Fruit fly (Drosophila melanogaster) whole organism, prepupa: ENCODE data around the gene CG34176.

ENCODE experiments used
- CG34406 ChIP-seq: fragments of 200-800 bp; sonication (Bioruptor generic); optimal IDR thresholded peaks from 3 replicates; lab custom pipeline; 2016; ENCODE audit warnings: missing biosample characterization, missing genetic modification characterization
- CG6163 ChIP-seq: fragments of 200-800 bp; sonication (Bioruptor generic); IDR thresholded peaks from 3 replicates; pipeline ENCODE4 v1.3.6; 2022; ENCODE audit warnings: missing biosample characterization, missing genetic modification characterization
- Met ChIP-seq: fragments of 200-800 bp; sonication (Bioruptor generic); optimal IDR thresholded peaks from 3 replicates; lab custom pipeline; 2016; ENCODE audit warnings: missing biosample characterization, missing genetic modification characterization
- Sox14 ChIP-seq: fragments of 200-800 bp; sonication (Bioruptor generic); optimal IDR thresholded peaks from 3 replicates; lab custom pipeline; 2016; ENCODE audit warnings: missing biosample characterization, missing genetic modification characterization
- achi ChIP-seq: fragments of 200-800 bp; sonication (Bioruptor generic); optimal IDR thresholded peaks from 3 replicates; lab custom pipeline; 2016; ENCODE audit warnings: missing biosample characterization, missing genetic modification characterization
- lz ChIP-seq: fragments of 200-800 bp; sonication (Bioruptor generic); optimal IDR thresholded peaks from 3 replicates; lab custom pipeline; 2016; ENCODE audit warnings: missing biosample characterization, missing genetic modification characterization
- net ChIP-seq: fragments of 200-800 bp; sonication (Bioruptor generic); optimal IDR thresholded peaks from 3 replicates; lab custom pipeline; 2016; ENCODE audit warnings: missing biosample characterization, missing genetic modification characterization
- pdm3 ChIP-seq: fragments of 200-800 bp; sonication (Bioruptor generic); optimal IDR thresholded peaks from 3 replicates; lab custom pipeline; 2016; ENCODE audit warnings: missing biosample characterization, missing genetic modification characterization
- spab ChIP-seq: fragments of 200-800 bp; sonication (Bioruptor generic); optimal IDR thresholded peaks from 2 replicates; lab custom pipeline; 2017; ENCODE audit warnings: missing biosample characterization, mild to moderate bottlenecking, missing genetic modification characterization, missing genetic modification reagents

CG34176 gene

dm6 chr2L:4053421-4054091 lies 49.7 kb downstream of the CG34176 start (continued):
- TF ChIP-seq CG6163 (peak; percentile 81), lz (GFP tag; lab: Kevin White, UChicago) (peak; percentile 16), Met (GFP tag; lab: Kevin White, UChicago) (peak; percentile 32), achi (GFP tag; lab: Kevin White, UChicago) (peak; percentile 73), Sox14 (GFP tag; lab: Kevin White, UChicago) (peak; percentile 14), CG34406 (GFP tag; lab: Kevin White, UChicago) (peak; percentile 63), spab (GFP tag; lab: Kevin White, UChicago) (peak; percentile 57), net (GFP tag; lab: Kevin White, UChicago) (no peak), pdm3 (GFP tag; lab: Kevin White, UChicago) (peak; percentile 65)
